Fruit fly (Drosophila melanogaster): ENCODE measurements around the gene CG43935.

CG43935 gene

dm6 chr3R:27065136-27065535, at the start of gene CG43935:
Gene CG43935, plus strand, starts transcription at chr3R:27065436.
- no peak for TF ChIP-seq usp (GFP tag; optimal IDR thresholded peaks at IDR 0.05)
- TF ChIP-seq EcR (GFP tag; optimal IDR thresholded peaks at IDR 0.05): no peak
- no peak for TF ChIP-seq pan (optimal IDR thresholded peaks at IDR 0.05)
- no peak for TF ChIP-seq psq (optimal IDR thresholded peaks at IDR 0.05)
- TF ChIP-seq CG8478 (optimal IDR thresholded peaks at IDR 0.05): no peak
- no peak for TF ChIP-seq Dll (optimal IDR thresholded peaks at IDR 0.05)

- no peak for TF ChIP-seq EcR (GFP tag; optimal IDR thresholded peaks at IDR 0.05)
- TF ChIP-seq pan (optimal IDR thresholded peaks at IDR 0.05): no peak
- TF ChIP-seq psq (optimal IDR thresholded peaks at IDR 0.05): no peak
- no peak for TF ChIP-seq Dll (optimal IDR thresholded peaks at IDR 0.05)
- TF ChIP-seq usp (GFP tag; optimal IDR thresholded peaks at IDR 0.05): no peak
- no peak for TF ChIP-seq CG8478 (optimal IDR thresholded peaks at IDR 0.05)
These were observed 47.0 kb upstream of the CG43935 start, which contains the start of gene CG17192 for dm6 chr3R:27018187-27018586. Gene CG17192, minus strand, starts transcription at chr3R:27018287.

- no peak for TF ChIP-seq Dll (optimal IDR thresholded peaks at IDR 0.05)
- no peak for TF ChIP-seq usp (GFP tag; optimal IDR thresholded peaks at IDR 0.05)
- no peak for TF ChIP-seq CG8478 (optimal IDR thresholded peaks at IDR 0.05)
- no peak for TF ChIP-seq pan (optimal IDR thresholded peaks at IDR 0.05)
- TF ChIP-seq psq (optimal IDR thresholded peaks at IDR 0.05): no peak
- no peak for TF ChIP-seq EcR (GFP tag; optimal IDR thresholded peaks at IDR 0.05)
These were observed 45.5 kb upstream of the CG43935 start, which contains the start of gene CG17191 for dm6 chr3R:27019701-27020172. Gene CG17191, minus strand, starts transcription at chr3R:27019751.

dm6 chr3R:27021278-27021677, 44.0 kb upstream of the CG43935 start, which contains the start of gene CG6283:
Gene CG6283, minus strand, starts transcription at chr3R:27021378.
- TF ChIP-seq usp (GFP tag; optimal IDR thresholded peaks at IDR 0.05): no peak
- TF ChIP-seq EcR (GFP tag; optimal IDR thresholded peaks at IDR 0.05): no peak

DNA sequence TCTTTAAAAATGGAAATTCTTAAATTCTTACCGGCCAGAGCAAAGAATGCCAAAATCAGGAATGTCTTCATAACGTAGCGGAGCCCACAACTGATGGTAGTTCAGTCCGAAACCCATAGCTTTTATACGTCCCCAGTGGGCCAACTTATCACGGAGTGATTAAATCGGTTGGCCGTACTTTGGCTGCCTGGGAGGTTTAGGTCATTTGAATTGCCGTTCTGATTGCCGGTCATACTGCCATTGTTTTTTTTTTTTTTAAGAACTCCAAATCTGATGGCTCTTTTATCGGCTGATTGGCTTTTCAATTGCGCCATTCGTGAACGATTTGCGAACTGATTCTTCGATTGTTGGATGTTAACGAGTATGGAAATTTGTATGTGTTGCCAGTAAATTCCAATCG, 42.1 kb upstream of the CG43935 start, which contains the start of gene CG6277:
TSS of gene CG6277 (minus strand) at position 101 of the 400 bp plus-strand sequence.
- TF ChIP-seq psq (optimal IDR thresholded peaks at IDR 0.05) (no peak), pan (optimal IDR thresholded peaks at IDR 0.05) (no peak), EcR (GFP tag; optimal IDR thresholded peaks at IDR 0.05) (no peak), CG8478 (optimal IDR thresholded peaks at IDR 0.05) (no peak), Dll (optimal IDR thresholded peaks at IDR 0.05) (no peak), usp (GFP tag; optimal IDR thresholded peaks at IDR 0.05) (no peak)

- no peak for TF ChIP-seq usp (GFP tag; optimal IDR thresholded peaks at IDR 0.05)
- no peak for TF ChIP-seq pan (optimal IDR thresholded peaks at IDR 0.05)
- TF ChIP-seq EcR (GFP tag; optimal IDR thresholded peaks at IDR 0.05): no peak
- no peak for TF ChIP-seq Dll (optimal IDR thresholded peaks at IDR 0.05)
- no peak for TF ChIP-seq psq (optimal IDR thresholded peaks at IDR 0.05)
- no peak for TF ChIP-seq CG8478 (optimal IDR thresholded peaks at IDR 0.05)
These were observed 39.2 kb upstream of the CG43935 start, which contains the start of gene CG6271 for dm6 chr3R:27026009-27026408. Gene CG6271, minus strand, starts transcription at chr3R:27026109.

- TF ChIP-seq psq (optimal IDR thresholded peaks at IDR 0.05) (no peak), pan (optimal IDR thresholded peaks at IDR 0.05) (no peak), Dll (optimal IDR thresholded peaks at IDR 0.05) (no peak), EcR (GFP tag; optimal IDR thresholded peaks at IDR 0.05) (no peak), usp (GFP tag; optimal IDR thresholded peaks at IDR 0.05) (no peak), CG8478 (optimal IDR thresholded peaks at IDR 0.05) (no peak)
These were observed 31.3 kb upstream of the CG43935 start for dm6 chr3R:27033935-27034334.

DNA sequence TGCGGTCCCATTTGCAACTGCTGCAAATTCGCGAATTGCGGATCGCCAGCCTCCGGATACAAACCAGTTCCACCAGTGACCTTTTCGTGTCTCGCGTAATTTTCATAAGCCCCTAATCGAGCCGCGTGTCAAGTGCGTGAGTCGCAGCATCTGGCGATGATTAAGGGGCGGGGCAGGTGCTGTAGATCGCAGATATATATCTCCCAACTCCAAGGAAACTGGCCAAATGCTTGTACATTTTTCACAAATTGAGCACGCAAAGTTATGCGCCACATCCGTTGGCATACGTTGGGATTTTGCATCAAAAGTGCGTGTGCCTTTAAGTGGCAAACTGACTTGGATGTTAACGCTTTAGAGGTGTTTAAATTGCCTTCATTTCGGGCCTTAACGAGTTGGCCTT, 25.2 kb upstream of the CG43935 start:
- TF ChIP-seq Dll (optimal IDR thresholded peaks at IDR 0.05): no peak
- no peak for TF ChIP-seq usp (GFP tag; optimal IDR thresholded peaks at IDR 0.05)
- no peak for TF ChIP-seq EcR (GFP tag; optimal IDR thresholded peaks at IDR 0.05)
- TF ChIP-seq CG8478 (optimal IDR thresholded peaks at IDR 0.05): no peak
- no peak for TF ChIP-seq psq (optimal IDR thresholded peaks at IDR 0.05)
- no peak for TF ChIP-seq pan (optimal IDR thresholded peaks at IDR 0.05)

DNA sequence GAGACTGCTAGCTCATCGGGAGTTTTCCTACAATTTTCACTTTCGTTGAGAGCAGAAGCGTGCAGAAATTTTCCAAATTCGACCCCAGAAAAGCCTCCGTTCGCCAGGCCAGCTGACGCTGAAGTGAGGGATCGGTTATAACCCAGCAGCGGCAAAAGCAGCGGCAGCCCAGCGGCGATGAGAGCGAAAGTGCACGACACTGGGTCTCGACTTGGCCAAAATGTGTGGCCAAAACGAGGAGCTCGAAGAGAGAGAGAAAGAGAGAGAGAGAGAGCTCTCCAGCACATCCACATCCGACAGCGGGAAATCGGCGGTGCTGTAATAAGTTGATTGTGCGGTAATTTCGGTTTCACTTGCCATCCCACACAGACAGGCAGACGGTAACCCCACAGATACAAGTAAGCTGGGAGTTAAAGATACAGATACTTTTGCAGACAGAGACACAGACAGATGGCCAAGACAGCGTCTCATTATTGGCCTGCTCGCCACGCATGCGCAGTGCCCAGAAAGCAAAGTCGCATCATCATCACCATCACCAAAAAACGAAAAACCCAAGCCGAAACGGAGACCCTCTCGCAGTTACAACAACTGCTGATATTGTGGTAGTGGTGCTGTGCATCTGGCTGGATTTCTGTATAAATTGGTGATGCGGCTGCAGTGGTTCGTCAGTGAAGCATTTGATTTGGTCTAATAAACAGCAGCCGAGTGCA, 16.5 kb upstream of the CG43935 start, which contains the start of gene TwdlT:
TSS of gene TwdlT (plus strand) at position 660 of the 710 bp plus-strand sequence.
- TF ChIP-seq psq (optimal IDR thresholded peaks at IDR 0.05) (no peak), usp (GFP tag; optimal IDR thresholded peaks at IDR 0.05) (no peak), CG8478 (optimal IDR thresholded peaks at IDR 0.05) (no peak), Dll (optimal IDR thresholded peaks at IDR 0.05) (no peak), EcR (GFP tag; optimal IDR thresholded peaks at IDR 0.05) (no peak), pan (optimal IDR thresholded peaks at IDR 0.05) (no peak)

dm6 chr3R:27049549-27049948, 15.7 kb upstream of the CG43935 start:
- TF ChIP-seq usp (GFP tag; optimal IDR thresholded peaks at IDR 0.05): no peak
- TF ChIP-seq psq (optimal IDR thresholded peaks at IDR 0.05): no peak
- TF ChIP-seq Dll (optimal IDR thresholded peaks at IDR 0.05): no peak
- no peak for TF ChIP-seq pan (optimal IDR thresholded peaks at IDR 0.05)
- TF ChIP-seq EcR (GFP tag; optimal IDR thresholded peaks at IDR 0.05): no peak
- no peak for TF ChIP-seq CG8478 (optimal IDR thresholded peaks at IDR 0.05)

dm6 chr3R:27056152-27056551, 9.1 kb upstream of the CG43935 start:
- TF ChIP-seq EcR (GFP tag; optimal IDR thresholded peaks at IDR 0.05): no peak

- TF ChIP-seq CG8478 (optimal IDR thresholded peaks at IDR 0.05) (no peak), Dll (optimal IDR thresholded peaks at IDR 0.05) (no peak), EcR (GFP tag; optimal IDR thresholded peaks at IDR 0.05) (no peak), usp (GFP tag; optimal IDR thresholded peaks at IDR 0.05) (no peak), pan (optimal IDR thresholded peaks at IDR 0.05) (no peak), psq (optimal IDR thresholded peaks at IDR 0.05) (no peak)
These were observed 3.3 kb upstream of the CG43935 start, which contains the start of gene CG34292 for dm6 chr3R:27061916-27062315. Gene CG34292, plus strand, starts transcription at chr3R:27062216.
